Worm (Caenorhabditis elegans): Measurements from ENCODE around the gene T12A7.2.
A peak's percentile ranks its signal among the peaks of the same experiment; 100 is the strongest.

The T12A7.2 gene

DNA sequence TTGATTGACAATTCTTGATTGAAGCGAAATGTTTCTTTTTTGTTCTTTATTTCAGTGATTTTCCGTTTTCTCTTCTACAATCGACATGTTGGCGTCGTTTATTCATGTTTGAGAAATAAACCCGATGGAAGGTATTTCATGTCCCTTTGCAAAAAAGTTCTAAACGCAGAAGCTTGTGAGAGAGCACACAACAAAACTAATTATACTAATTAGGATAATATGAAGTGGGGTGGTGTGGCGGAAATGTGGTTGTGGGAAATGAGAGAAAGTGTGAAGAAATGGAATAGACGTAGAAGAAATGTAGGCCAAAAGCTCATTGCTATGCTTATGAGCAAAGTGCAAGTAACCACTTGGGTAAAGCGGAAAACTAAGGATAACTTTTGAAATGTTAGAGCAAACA lies 21.9 kb upstream of the T12A7.2 start:
- no peak for TF ChIP-seq dao-5 (tag; optimal IDR thresholded peaks at IDR 0.05)
- TF ChIP-seq W03F9.2 (tag; optimal IDR thresholded peaks at IDR 0.05), result no peak
- TF ChIP-seq him-1 (tag; optimal IDR thresholded peaks at IDR 0.05), result no peak

DNA sequence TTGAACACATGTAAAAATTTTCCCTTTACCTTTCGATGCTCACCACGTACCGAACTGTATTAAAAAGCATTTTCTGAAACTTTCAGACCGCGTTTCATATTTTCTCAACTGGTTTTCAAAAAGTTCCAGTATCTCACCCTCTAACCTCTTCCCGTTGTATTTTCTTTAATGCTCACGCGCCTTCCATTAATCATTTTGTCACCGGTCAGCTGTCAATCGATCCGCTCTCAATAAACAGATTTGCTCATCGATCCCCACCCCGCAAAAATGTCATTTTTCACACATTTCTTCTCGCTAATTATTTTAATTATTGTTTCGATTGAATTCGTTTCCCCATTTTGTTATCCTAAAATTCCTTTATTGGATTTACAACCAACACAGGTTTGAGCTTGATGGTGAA lies 18.1 kb upstream of the T12A7.2 start, which contains the start of gene lpr-2:
Gene lpr-2 (plus strand): TSS at position 189 of the 400 bp plus-strand sequence.
- TF ChIP-seq dao-5 (tag; optimal IDR thresholded peaks at IDR 0.05) (no peak), him-1 (tag; optimal IDR thresholded peaks at IDR 0.05) (no peak), W03F9.2 (tag; optimal IDR thresholded peaks at IDR 0.05) (no peak)

DNA sequence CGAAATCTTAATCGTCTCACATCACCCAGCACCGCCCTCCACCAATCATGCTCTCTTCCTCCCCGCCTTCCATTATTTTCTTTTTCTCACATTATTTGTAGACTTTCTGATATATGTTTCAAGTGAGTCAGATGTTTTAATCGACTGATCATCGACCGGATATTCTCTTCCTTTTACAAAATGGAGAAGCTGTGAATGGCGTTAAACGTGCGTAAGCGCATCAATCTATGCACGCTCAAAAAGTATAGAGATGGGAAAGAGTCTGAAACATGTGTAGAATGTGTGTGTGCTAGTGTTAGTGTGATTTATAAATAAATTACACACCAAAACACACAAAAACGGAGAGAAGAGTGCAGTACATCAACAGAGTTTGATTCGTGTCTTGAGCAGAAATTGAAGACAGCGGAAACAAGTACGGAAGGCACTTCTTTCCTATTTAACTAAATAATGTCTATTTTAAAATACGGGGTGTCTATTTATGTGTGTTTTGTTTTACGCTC lies 16.1 kb upstream of the T12A7.2 start:
- TF ChIP-seq him-1 (tag; optimal IDR thresholded peaks at IDR 0.05), result no peak
- no peak for TF ChIP-seq W03F9.2 (tag; optimal IDR thresholded peaks at IDR 0.05)
- no peak for TF ChIP-seq dao-5 (tag; optimal IDR thresholded peaks at IDR 0.05)

ce11 chrIV:11773692-11774225 lies 12.8 kb upstream of the T12A7.2 start, which contains the start of gene lips-5:
lips-5 (minus strand) TSS chrIV:11773742.
- TF ChIP-seq W03F9.2 (tag; optimal IDR thresholded peaks at IDR 0.05) (no peak), dao-5 (tag; optimal IDR thresholded peaks at IDR 0.05) (no peak), him-1 (tag; optimal IDR thresholded peaks at IDR 0.05) (no peak)

ce11 chrIV:11772119-11772518 lies 11.2 kb upstream of the T12A7.2 start:
- no peak for TF ChIP-seq W03F9.2 (tag; optimal IDR thresholded peaks at IDR 0.05)
- no peak for TF ChIP-seq him-1 (tag; optimal IDR thresholded peaks at IDR 0.05)
- no peak for TF ChIP-seq dao-5 (tag; optimal IDR thresholded peaks at IDR 0.05)

DNA sequence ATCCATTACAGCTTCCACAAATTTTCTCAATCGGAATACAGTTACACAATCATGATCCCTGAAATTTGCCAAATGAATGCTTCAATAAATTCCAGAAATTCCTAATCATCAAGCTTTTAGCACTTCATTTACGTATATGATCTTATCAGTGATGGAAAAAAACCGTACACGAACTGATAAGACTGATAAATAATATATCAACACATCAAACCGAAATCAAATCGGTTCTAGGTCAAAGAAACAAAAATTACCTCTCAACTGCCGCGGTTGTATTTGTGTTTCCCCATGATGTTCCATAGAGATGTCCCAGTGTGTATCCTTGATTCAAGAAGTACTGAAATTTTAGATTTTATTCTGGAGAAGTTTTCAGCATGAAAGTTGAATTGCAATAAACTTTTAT lies 10.2 kb upstream of the T12A7.2 start:
- TF ChIP-seq dao-5 (tag; optimal IDR thresholded peaks at IDR 0.05) (no peak), W03F9.2 (tag; optimal IDR thresholded peaks at IDR 0.05) (no peak), him-1 (tag; optimal IDR thresholded peaks at IDR 0.05) (no peak)

- TF ChIP-seq W03F9.2 (tag; optimal IDR thresholded peaks at IDR 0.05), result no peak
- no peak for TF ChIP-seq him-1 (tag; optimal IDR thresholded peaks at IDR 0.05)
- TF ChIP-seq dao-5 (tag; optimal IDR thresholded peaks at IDR 0.05), result no peak
Measured at ce11 chrIV:11769769-11770168, 8.9 kb upstream of the T12A7.2 start.

- TF ChIP-seq him-1 (tag; optimal IDR thresholded peaks at IDR 0.05) (peak; percentile 77), W03F9.2 (tag; optimal IDR thresholded peaks at IDR 0.05) (no peak)
Measured at ce11 chrIV:11765507-11765906, 4.6 kb upstream of the T12A7.2 start.

- no peak for TF ChIP-seq dao-5 (tag; optimal IDR thresholded peaks at IDR 0.05)
- TF ChIP-seq W03F9.2 (tag; optimal IDR thresholded peaks at IDR 0.05), result no peak
- TF ChIP-seq him-1 (tag; optimal IDR thresholded peaks at IDR 0.05), result no peak
Measured at ce11 chrIV:11759852-11760251, 1.1 kb downstream of the T12A7.2 start.

- TF ChIP-seq him-1 (tag; optimal IDR thresholded peaks at IDR 0.05), result peak; percentile 77
- no peak for TF ChIP-seq dao-5 (tag; optimal IDR thresholded peaks at IDR 0.05)
Measured at ce11 chrIV:11755907-11756306, 5.0 kb downstream of the T12A7.2 start, which contains the start of gene T12A7.9. T12A7.9 (minus strand) TSS chrIV:11756007.

ce11 chrIV:11755003-11755402 lies 5.9 kb downstream of the T12A7.2 start, which contains the start of gene T12A7.10:
T12A7.10 (minus strand) TSS chrIV:11755103.
- TF ChIP-seq W03F9.2 (tag; optimal IDR thresholded peaks at IDR 0.05) (no peak), him-1 (tag; optimal IDR thresholded peaks at IDR 0.05) (no peak)

DNA sequence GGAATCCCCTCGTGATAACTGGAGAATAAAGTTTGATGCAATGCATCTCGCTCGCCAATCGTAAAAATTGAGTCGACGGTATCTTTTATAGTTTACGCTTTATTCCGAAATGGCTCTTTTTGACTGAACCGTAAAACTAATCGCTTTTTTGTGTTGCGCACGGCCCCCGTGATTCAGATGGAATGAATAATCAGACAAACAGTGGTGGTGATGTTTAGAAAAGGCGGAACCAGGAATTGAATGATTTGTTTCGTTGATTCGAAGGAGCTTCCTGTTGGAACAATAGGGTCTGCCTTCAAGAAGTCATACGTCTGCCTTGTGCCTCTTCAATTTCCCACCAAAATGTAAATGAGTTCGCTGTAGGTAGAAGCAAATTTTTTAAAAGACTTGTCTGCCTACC lies 6.6 kb downstream of the T12A7.2 start, which contains the start of gene scl-18:
Gene scl-18 (minus strand): TSS at position 101 of the 400 bp plus-strand sequence.
- TF ChIP-seq dao-5 (tag; optimal IDR thresholded peaks at IDR 0.05) (no peak), him-1 (tag; optimal IDR thresholded peaks at IDR 0.05) (no peak), W03F9.2 (tag; optimal IDR thresholded peaks at IDR 0.05) (no peak)

DNA sequence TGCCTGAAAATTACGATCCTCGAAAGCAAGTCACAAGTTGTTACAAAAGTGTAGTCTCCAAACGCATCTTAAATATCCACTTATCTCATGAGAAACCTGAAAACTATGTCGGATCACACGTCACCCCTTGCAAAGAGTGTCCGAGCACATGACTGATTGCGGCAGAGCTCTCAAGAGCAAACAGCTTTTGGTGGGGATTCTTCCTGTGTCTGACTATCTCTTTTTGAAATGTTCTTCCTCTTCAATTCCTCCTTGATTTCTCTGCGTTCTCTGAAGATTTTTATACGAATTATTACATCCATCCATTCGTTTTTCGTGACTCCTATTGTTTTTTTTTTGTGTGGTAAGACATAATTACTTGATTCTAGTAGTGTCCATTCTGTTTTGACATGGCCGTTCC lies 12.1 kb downstream of the T12A7.2 start, which contains the start of gene T12A7.6:
Gene T12A7.6 (plus strand): TSS at position 369 of the 400 bp plus-strand sequence.
- TF ChIP-seq him-1 (tag; optimal IDR thresholded peaks at IDR 0.05) (no peak), dao-5 (tag; optimal IDR thresholded peaks at IDR 0.05) (no peak), W03F9.2 (tag; optimal IDR thresholded peaks at IDR 0.05) (no peak)

- TF ChIP-seq dao-5 (tag; optimal IDR thresholded peaks at IDR 0.05) (no peak), W03F9.2 (tag; optimal IDR thresholded peaks at IDR 0.05) (no peak), him-1 (tag; optimal IDR thresholded peaks at IDR 0.05) (no peak)
Measured at ce11 chrIV:11745340-11745739, 15.6 kb downstream of the T12A7.2 start, which contains the start of gene gem-4. gem-4 (plus strand) TSS chrIV:11745640.

- TF ChIP-seq dao-5 (tag; optimal IDR thresholded peaks at IDR 0.05) (no peak), W03F9.2 (tag; optimal IDR thresholded peaks at IDR 0.05) (no peak), him-1 (tag; optimal IDR thresholded peaks at IDR 0.05) (no peak)
Measured at ce11 chrIV:11744287-11744686, 16.6 kb downstream of the T12A7.2 start.

Measured in whole organism, L4/young adult.